Fruit fly (Drosophila melanogaster) whole organism, embryonic: ENCODE results near the gene CG15043.

Source experiments
- Bgb ChIP-seq: fragments of 200-800 bp; sonication (Bioruptor generic); IDR thresholded peaks from 2 replicates; pipeline ENCODE4 v1.3.6; 2022; ENCODE audit warnings: missing biosample characterization, missing genetic modification characterization; ENCODE audit not compliant: partially characterized antibody
- CG10267 ChIP-seq: fragments of 200-800 bp; sonication (Bioruptor generic); optimal IDR thresholded peaks from 2 replicates; lab custom pipeline; 2018; ENCODE audit warnings: missing biosample characterization, mild to moderate bottlenecking, missing genetic modification characterization, moderate library complexity
- CG10959 ChIP-seq: fragments of 200-800 bp; sonication (Bioruptor generic); IDR thresholded peaks from 2 replicates; pipeline ENCODE4 v1.3.6; 2022; ENCODE audit warnings: missing biosample characterization, missing genetic modification characterization
- CG15269 ChIP-seq: fragments of 200-800 bp; sonication (Bioruptor generic); optimal IDR thresholded peaks from 2 replicates; lab custom pipeline; 2018; ENCODE audit warnings: missing biosample characterization, mild to moderate bottlenecking, missing genetic modification characterization, moderate library complexity
- CG1602 ChIP-seq: fragments of 200-800 bp; sonication (Bioruptor generic); optimal IDR thresholded peaks from 3 replicates; lab custom pipeline; 2016; ENCODE audit warnings: missing biosample characterization, missing genetic modification characterization
- CG17802 ChIP-seq: fragments of 200-800 bp; sonication (Bioruptor generic); optimal IDR thresholded peaks from 2 replicates; lab custom pipeline; 2018; ENCODE audit warnings: missing biosample characterization, mild to moderate bottlenecking, missing genetic modification characterization, moderate library complexity
- CG18262 ChIP-seq: fragments of 200-800 bp; optimal IDR thresholded peaks from 3 replicates; lab custom pipeline; 2019; ENCODE audit warnings: missing biosample characterization, mild to moderate bottlenecking, missing genetic modification characterization, moderate library complexity
- CG18764 ChIP-seq: fragments of 200-800 bp; sonication (Bioruptor generic); optimal IDR thresholded peaks from 3 replicates; lab custom pipeline; 2016; ENCODE audit warnings: missing biosample characterization, missing genetic modification characterization
- CG34422 ChIP-seq: fragments of 200-800 bp; sonication (Bioruptor generic); IDR thresholded peaks from 3 replicates; pipeline ENCODE4 v1.3.6; 2022; ENCODE audit warnings: missing biosample characterization, missing genetic modification characterization
- CG6854 ChIP-seq: fragments of 200-800 bp; sonication (Bioruptor generic); optimal IDR thresholded peaks from 3 replicates; lab custom pipeline; 2017; ENCODE audit warnings: missing biosample characterization, mild to moderate bottlenecking, missing genetic modification characterization
- CG7357 ChIP-seq: fragments of 200-800 bp; sonication (Bioruptor generic); IDR thresholded peaks from 3 replicates; pipeline ENCODE4 v1.3.6; 2022; ENCODE audit warnings: missing biosample characterization, missing genetic modification characterization
- CG7556 ChIP-seq: fragments of 200-800 bp; sonication (Bioruptor generic); optimal IDR thresholded peaks from 2 replicates; lab custom pipeline; 2017; ENCODE audit warnings: missing biosample characterization, mild to moderate bottlenecking, missing genetic modification characterization
- CG8290 ChIP-seq, 3 experiments: fragments of 200-800 bp; sonication (Bioruptor generic); optimal IDR thresholded peaks; 2 replicates each; lab custom pipeline; 2016 to 2019; ENCODE audit warnings: missing biosample characterization in 3 of 3, missing genetic modification characterization in 3 of 3, mild to moderate bottlenecking in 2 of 3, moderate library complexity in 1 of 3
- CTCF ChIP-seq: fragments of 200-800 bp; sonication (Bioruptor generic); optimal IDR thresholded peaks from 2 replicates; lab custom pipeline; 2017; ENCODE audit warnings: missing biosample characterization, mild to moderate bottlenecking, missing genetic modification characterization, moderate library complexity
- CkIIα-i1 ChIP-seq: fragments of 200-800 bp; sonication (Bioruptor generic); IDR thresholded peaks from 2 replicates; pipeline ENCODE4 v1.3.6; 2022; ENCODE audit warnings: missing biosample characterization, missing genetic modification characterization
- Dp ChIP-seq: fragments of 200-800 bp; sonication (Bioruptor generic); optimal IDR thresholded peaks from 2 replicates; lab custom pipeline; 2018; ENCODE audit warnings: missing biosample characterization, mild to moderate bottlenecking, missing genetic modification characterization, moderate library complexity
- E2f1 ChIP-seq: fragments of 200-800 bp; sonication (Bioruptor generic); IDR thresholded peaks from 2 replicates; pipeline ENCODE4 v1.3.6; 2022; ENCODE audit warnings: missing biosample characterization, missing genetic modification characterization
- E2f2 ChIP-seq: fragments of 200-800 bp; sonication (Bioruptor generic); IDR thresholded peaks from 2 replicates; pipeline ENCODE4 v1.3.6; 2022; ENCODE audit warnings: missing biosample characterization, missing genetic modification characterization
- Elba2 ChIP-seq: fragments of 200-800 bp; sonication (Bioruptor generic); optimal IDR thresholded peaks from 3 replicates; lab custom pipeline; 2016; ENCODE audit warnings: missing biosample characterization, missing genetic modification characterization
- Fer1 ChIP-seq: fragments of 200-800 bp; sonication (Bioruptor generic); optimal IDR thresholded peaks from 2 replicates; lab custom pipeline; 2017; ENCODE audit warnings: missing biosample characterization, mild to moderate bottlenecking, missing genetic modification characterization
- HLH4C ChIP-seq: fragments of 200-800 bp; sonication (Bioruptor generic); IDR thresholded peaks from 3 replicates; pipeline ENCODE4 v1.3.6; 2022; ENCODE audit warnings: missing biosample characterization, missing genetic modification characterization; ENCODE audit not compliant: partially characterized antibody
- MBD-R2 ChIP-seq: fragments of 200-800 bp; sonication (Bioruptor generic); IDR thresholded peaks from 2 replicates; pipeline ENCODE4 v1.3.6; 2022; ENCODE audit warnings: missing biosample characterization, missing genetic modification characterization
- MTF-1 ChIP-seq: fragments of 200-800 bp; sonication (Bioruptor generic); optimal IDR thresholded peaks from 2 replicates; lab custom pipeline; 2018; ENCODE audit warnings: missing biosample characterization, mild to moderate bottlenecking, missing genetic modification characterization, borderline replicate concordance
- Myb ChIP-seq: fragments of 200-800 bp; sonication (Bioruptor generic); optimal IDR thresholded peaks from 2 replicates; lab custom pipeline; 2016; ENCODE audit warnings: missing biosample characterization, missing genetic modification characterization
- PHDP ChIP-seq: fragments of 200-800 bp; sonication (Bioruptor generic); optimal IDR thresholded peaks from 3 replicates; lab custom pipeline; 2018; ENCODE audit warnings: missing biosample characterization, mild to moderate bottlenecking, missing genetic modification characterization, moderate library complexity
- TFAM ChIP-seq: fragments of 200-800 bp; sonication (Bioruptor generic); optimal IDR thresholded peaks from 2 replicates; lab custom pipeline; 2017; ENCODE audit warnings: missing biosample characterization, missing genetic modification characterization, inconsistent platforms
- Tbp ChIP-seq: fragments of >200 bp; optimal IDR thresholded peaks from 2 replicates; lab custom pipeline; 2018; ENCODE audit warnings: missing biosample characterization, missing genetic modification characterization
- Xrp1 ChIP-seq: fragments of 200-800 bp; sonication (Bioruptor generic); IDR thresholded peaks from 2 replicates; pipeline ENCODE4 v1.3.6; 2022; ENCODE audit warnings: missing biosample characterization, missing genetic modification characterization
- al ChIP-seq: fragments of 200-800 bp; sonication (Bioruptor generic); IDR thresholded peaks from 2 replicates; pipeline ENCODE4 v1.3.6; 2022; ENCODE audit warnings: missing biosample characterization, missing genetic modification characterization
- bigmax ChIP-seq: fragments of 200-800 bp; sonication (Bioruptor generic); optimal IDR thresholded peaks from 2 replicates; lab custom pipeline; 2018; ENCODE audit warnings: missing biosample characterization, mild to moderate bottlenecking, missing genetic modification characterization
- btn ChIP-seq: fragments of 200-800 bp; sonication (Bioruptor generic); optimal IDR thresholded peaks from 2 replicates; lab custom pipeline; 2016; ENCODE audit warnings: missing biosample characterization, missing genetic modification characterization
- caup ChIP-seq: fragments of 200-800 bp; sonication (Bioruptor generic); optimal IDR thresholded peaks from 3 replicates; lab custom pipeline; 2017; ENCODE audit warnings: missing biosample characterization, mild to moderate bottlenecking, missing genetic modification characterization, moderate library complexity; ENCODE audit not compliant: severe bottlenecking
- cg ChIP-seq: fragments of 200-800 bp; sonication (Bioruptor generic); optimal IDR thresholded peaks from 3 replicates; lab custom pipeline; 2019; ENCODE audit warnings: missing biosample characterization, mild to moderate bottlenecking, missing genetic modification characterization, moderate library complexity
- dmrt11E ChIP-seq: fragments of 200-800 bp; sonication (Bioruptor generic); optimal IDR thresholded peaks from 3 replicates; lab custom pipeline; 2018; ENCODE audit warnings: missing biosample characterization, mild to moderate bottlenecking, missing genetic modification characterization, moderate library complexity
- hb ChIP-seq: fragments of 200-800 bp; sonication (Bioruptor generic); IDR thresholded peaks from 3 replicates; pipeline ENCODE4 v1.3.6; 2022; ENCODE audit warnings: missing biosample characterization, missing genetic modification characterization; ENCODE audit not compliant: partially characterized antibody
- hkb ChIP-seq, 2 experiments: fragments of 200-800 bp in 1 of 2; fragments of >200 bp in 1 of 2; sonication (Bioruptor generic) in 1 of 2; IDR thresholded peaks in 1 of 2; optimal IDR thresholded peaks in 1 of 2; 2 replicates each; pipeline versions ENCODE4 v1.3.6 to Lab custom; 2017 to 2022; ENCODE audit warnings: missing biosample characterization in 1 of 2, missing genetic modification characterization in 1 of 2
- kay ChIP-seq: fragments of 200-800 bp; sonication (Bioruptor generic); optimal IDR thresholded peaks from 2 replicates; lab custom pipeline; 2016; ENCODE audit warnings: missing biosample characterization, missing genetic modification characterization
- lab ChIP-seq: fragments of 200-800 bp; sonication (Bioruptor generic); optimal IDR thresholded peaks from 3 replicates; lab custom pipeline; 2017; ENCODE audit warnings: missing biosample characterization, missing genetic modification characterization, mild to moderate bottlenecking, moderate library complexity, missing genetic modification reagents
- maf-S ChIP-seq: fragments of 200-800 bp; sonication (Bioruptor generic); optimal IDR thresholded peaks from 2 replicates; lab custom pipeline; 2016; ENCODE audit warnings: missing biosample characterization, missing genetic modification characterization
- mam ChIP-seq: fragments of 200-800 bp; sonication (Bioruptor generic); optimal IDR thresholded peaks from 3 replicates; lab custom pipeline; 2016; ENCODE audit warnings: missing biosample characterization, missing genetic modification characterization
- odd ChIP-seq: fragments of 200-800 bp; sonication (Bioruptor generic); optimal IDR thresholded peaks from 2 replicates; lab custom pipeline; 2017; ENCODE audit warnings: missing biosample characterization, mild to moderate bottlenecking, missing genetic modification characterization
- pita ChIP-seq: fragments of 200-800 bp; sonication (Bioruptor generic); optimal IDR thresholded peaks from 2 replicates; lab custom pipeline; 2017; ENCODE audit warnings: missing biosample characterization, mild to moderate bottlenecking, missing genetic modification characterization
- pros ChIP-seq: fragments of 200-800 bp; sonication (Bioruptor generic); optimal IDR thresholded peaks from 3 replicates; lab custom pipeline; 2019; ENCODE audit warnings: missing biosample characterization, mild to moderate bottlenecking, missing genetic modification characterization, moderate library complexity
- pum ChIP-seq: fragments of 200-800 bp; sonication (Bioruptor generic); optimal IDR thresholded peaks from 2 replicates; lab custom pipeline; 2016; ENCODE audit warnings: missing biosample characterization, missing genetic modification characterization
- sug ChIP-seq: fragments of 200-800 bp; optimal IDR thresholded peaks from 2 replicates; lab custom pipeline; 2019; ENCODE audit warnings: missing biosample characterization, mild to moderate bottlenecking, missing genetic modification characterization, moderate library complexity
- tna ChIP-seq: fragments of 200-800 bp; sonication (Bioruptor generic); IDR thresholded peaks from 2 replicates; pipeline ENCODE4 v1.3.6; 2022; ENCODE audit warnings: missing biosample characterization, missing genetic modification characterization; ENCODE audit not compliant: partially characterized antibody
- vfl ChIP-seq: fragments of 200-800 bp; sonication (Bioruptor generic); optimal IDR thresholded peaks from 2 replicates; lab custom pipeline; 2016; ENCODE audit warnings: missing biosample characterization, missing genetic modification characterization
- wek ChIP-seq: fragments of 200-800 bp; sonication (Bioruptor generic); optimal IDR thresholded peaks from 3 replicates; lab custom pipeline; 2018; ENCODE audit warnings: missing biosample characterization, mild to moderate bottlenecking, missing genetic modification characterization, moderate library complexity
- zf30C ChIP-seq: fragments of 200-800 bp; sonication (Bioruptor generic); optimal IDR thresholded peaks from 3 replicates; lab custom pipeline; 2018; ENCODE audit warnings: missing biosample characterization, mild to moderate bottlenecking, missing genetic modification characterization

CG15043 gene

DNA sequence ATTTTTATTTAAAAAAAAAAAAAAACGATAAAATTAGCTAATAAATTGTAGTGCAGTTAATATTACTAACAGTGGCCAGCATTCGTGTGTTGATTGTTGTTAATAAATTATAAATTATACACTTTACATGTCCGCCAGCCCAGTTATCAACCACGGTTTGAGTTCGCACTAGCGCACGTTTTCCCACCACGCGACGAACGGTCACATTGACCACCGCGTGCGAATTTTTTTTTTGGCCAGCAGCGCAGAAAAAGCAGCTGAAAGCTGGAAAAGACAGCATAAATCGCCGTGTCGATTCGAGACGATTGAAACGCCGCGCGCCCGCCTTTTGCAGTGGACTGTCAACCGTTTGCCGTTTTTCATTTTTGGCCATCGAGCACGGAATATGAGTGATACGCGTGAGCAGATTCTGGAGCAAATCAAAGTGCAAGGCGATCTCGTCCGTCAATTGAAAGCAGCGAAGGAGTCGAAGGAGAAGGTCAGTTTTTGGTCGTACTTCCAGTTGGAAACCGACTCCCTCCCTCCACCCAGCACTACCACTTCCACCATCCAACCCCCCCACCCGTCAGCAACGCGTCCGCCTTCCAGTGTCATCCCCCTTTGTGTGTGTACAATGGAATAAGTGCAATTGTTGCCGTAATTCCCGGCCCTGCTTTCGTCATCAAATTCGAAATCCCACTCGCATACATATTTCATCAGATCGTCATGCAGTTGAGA lies 21.4 kb upstream of the CG15043 start, which contains the start of the genes Bx and HisRS (continued):
- TF ChIP-seq CG8290 (GFP tag; optimal IDR thresholded peaks at IDR 0.05; lab: Kevin White, UChicago) (no peak), CG8290 (tag; optimal IDR thresholded peaks at IDR 0.05; lab: Kevin White, UChicago) (peak in 1 of 2 experiments; percentile 61), CG18764 (no peak), cg (GFP tag; lab: Kevin White, UChicago) (no peak), kay (no peak), mam (GFP tag; lab: Kevin White, UChicago) (no peak), pita (GFP tag; lab: Kevin White, UChicago) (peak; percentile 77), Tbp (no peak), pum (GFP tag; lab: Kevin White, UChicago) (no peak), TFAM (GFP tag; lab: Kevin White, UChicago) (no peak), MTF-1 (GFP tag; lab: Kevin White, UChicago) (no peak), Myb (GFP tag; lab: Kevin White, UChicago) (peak; percentile 27), odd (GFP tag; lab: Kevin White, UChicago) (no peak), bigmax (GFP tag; lab: Kevin White, UChicago) (no peak), CG6854 (GFP tag; lab: Kevin White, UChicago) (no peak), CG7357 (GFP tag; lab: Robert Waterston, UW) (no peak), maf-S (GFP tag; lab: Kevin White, UChicago) (no peak), CG10959 (no peak), al (GFP tag; lab: Robert Waterston, UW) (peak; percentile 17; the same call in 1 of the 2 replicates), Xrp1 (GFP tag; lab: Robert Waterston, UW) (no peak), Bgb (peak; percentile 57), E2f2 (peak; percentile 49), vfl (GFP tag; lab: Kevin White, UChicago) (no peak), CTCF (GFP tag; lab: Kevin White, UChicago) (peak; percentile 80), CkIIα-i1 (GFP tag; lab: Robert Waterston, UW) (no peak), CG15269 (tag; lab: Kevin White, UChicago) (no peak), CG7556 (GFP tag; lab: Kevin White, UChicago) (no peak), lab (no peak), btn (GFP tag; lab: Kevin White, UChicago) (no peak), MBD-R2 (GFP tag; lab: Robert Waterston, UW) (peak; percentile 80), CG34422 (GFP tag; lab: Robert Waterston, UW) (peak; percentile 19; the same call in 1 of the 3 replicates), zf30C (GFP tag; lab: Kevin White, UChicago) (no peak), HLH4C (GFP tag; lab: Robert Waterston, UW) (no peak), E2f1 (GFP tag; lab: Robert Waterston, UW) (no peak), Fer1 (peak; percentile 24), CG1602 (GFP tag; lab: Kevin White, UChicago) (no peak), pros (GFP tag; lab: Kevin White, UChicago) (peak; percentile 29), Dp (GFP tag; lab: Kevin White, UChicago) (peak; percentile 39), hkb (optimal IDR thresholded peaks at IDR 0.05; lab: Kevin White, UChicago) (no peak), hkb (GFP tag; IDR thresholded peaks at IDR 0.05; lab: Robert Waterston, UW) (0 out of 2 replicates have a peak, but pooled peaks have one; percentile 26), tna (GFP tag; lab: Robert Waterston, UW) (no peak), CG17802 (tag; lab: Kevin White, UChicago) (no peak), sug (tag; lab: Kevin White, UChicago) (peak; percentile 5), caup (GFP tag; lab: Kevin White, UChicago) (peak; percentile 10), dmrt11E (no peak), Elba2 (no peak), hb (GFP tag; lab: Robert Waterston, UW) (no peak), CG18262 (tag; lab: Kevin White, UChicago) (no peak), wek (GFP tag; lab: Kevin White, UChicago) (no peak), PHDP (no peak), CG10267 (no peak)
